Fruit fly (Drosophila melanogaster): ENCODE results near the gene Iru.

- TF ChIP-seq Myc (optimal IDR thresholded peaks at IDR 0.05) (no peak), ttk (optimal IDR thresholded peaks at IDR 0.05) (no peak), h (optimal IDR thresholded peaks at IDR 0.05) (no peak), psq (optimal IDR thresholded peaks at IDR 0.05) (no peak), Sin3A (optimal IDR thresholded peaks at IDR 0.05) (no peak)
Measured at dm6 chr3R:9016869-9017268, 10.6 kb downstream of the Iru start.
